Fruit fly (Drosophila melanogaster): ENCODE measurements around the gene shv.

DNA sequence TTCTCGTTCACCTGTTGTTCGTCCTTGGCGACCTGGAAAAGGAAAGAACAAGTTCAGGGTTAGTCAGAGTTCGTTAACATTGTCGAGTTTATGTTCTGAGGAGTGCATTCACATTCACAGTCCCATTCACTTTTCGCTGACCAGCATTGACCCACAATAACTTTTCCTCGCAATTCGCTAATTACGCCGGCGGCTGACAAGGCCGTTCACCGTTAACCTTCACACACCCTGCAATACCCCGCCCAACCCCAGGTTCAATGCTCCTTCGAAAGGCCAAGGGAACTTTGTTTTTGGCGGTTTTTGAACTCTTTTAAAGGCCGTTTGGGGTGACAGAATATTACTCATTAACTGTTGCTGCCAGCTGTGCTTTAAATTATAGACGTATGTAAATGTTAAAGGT, 25.3 kb downstream of the shv start:
- no peak for TF ChIP-seq CG10669 (GFP tag; optimal IDR thresholded peaks at IDR 0.05)
- TF ChIP-seq Met (GFP tag; optimal IDR thresholded peaks at IDR 0.05): no peak
- TF ChIP-seq acj6 (GFP tag; optimal IDR thresholded peaks at IDR 0.05): no peak
- TF ChIP-seq Ets21C (GFP tag; optimal IDR thresholded peaks at IDR 0.05): no peak
- no peak for TF ChIP-seq CG6792 (GFP tag; optimal IDR thresholded peaks at IDR 0.05)

Measured in whole organism, prepupa.